Worm (Caenorhabditis elegans) whole organism, L4 larva: ENCODE data around the gene F54F2.6.

Experiments used
- D1046.2 ChIP-seq: fragments of 200-800 bp; sonication (Bioruptor generic); IDR thresholded peaks from 2 replicates; pipeline ENCODE4 v1.3.6; 2022; ENCODE audit warnings: missing genetic modification characterization, missing compliant biosample characterization
- F10B5.3 ChIP-seq: sonication (generic microtip); optimal IDR thresholded peaks from 2 replicates; lab custom pipeline; 2016; ENCODE audit warnings: mild to moderate bottlenecking, missing genetic modification characterization, missing compliant biosample characterization
- T20F7.1 ChIP-seq: fragments of 200-800 bp; sonication (Bioruptor generic); optimal IDR thresholded peaks from 2 replicates; lab custom pipeline; 2018; ENCODE audit warnings: mild to moderate bottlenecking, missing genetic modification characterization, missing compliant biosample characterization
- Y105C5A.15 ChIP-seq: fragments of 200-800 bp; sonication (Bioruptor generic); IDR thresholded peaks from 2 replicates; pipeline ENCODE4 v1.3.6; 2022; ENCODE audit warnings: missing genetic modification characterization, missing compliant biosample characterization
- Y75B8A.6 ChIP-seq: fragments of 200-800 bp; sonication (Bioruptor generic); IDR thresholded peaks from 2 replicates; pipeline ENCODE4 v1.3.6; 2022; ENCODE audit warnings: missing genetic modification reagents, missing genetic modification characterization, missing compliant biosample characterization
- attf-4 ChIP-seq: sonication (generic microtip); optimal IDR thresholded peaks from 3 replicates; lab custom pipeline; 2017; ENCODE audit warnings: missing biosample characterization, missing genetic modification characterization
- ces-1 ChIP-seq: fragments of 150-350 bp; sonication (generic microtip); optimal IDR thresholded peaks from 4 replicates; lab custom pipeline; 2014; ENCODE audit warnings: missing biosample characterization, missing genetic modification reagents, missing genetic modification characterization
- cey-2 ChIP-seq: sonication (generic microtip); optimal IDR thresholded peaks from 3 replicates; lab custom pipeline; 2017; ENCODE audit warnings: missing genetic modification characterization, mild to moderate bottlenecking, missing compliant biosample characterization, antibody characterized with exemption, borderline replicate concordance; ENCODE audit not compliant: insufficient read depth
- daf-16 ChIP-seq, 3 experiments: sonication (generic microtip); optimal IDR thresholded peaks; 2 replicates each; lab custom pipeline; 2016 to 2017; ENCODE audit warnings: missing genetic modification characterization in 3 of 3, missing genetic modification reagents in 3 of 3, mild to moderate bottlenecking in 2 of 3, missing compliant biosample characterization in 2 of 3, missing biosample characterization in 1 of 3, moderate library complexity in 1 of 3
- dmd-6 ChIP-seq: fragments of 200-800 bp; sonication (Bioruptor generic); IDR thresholded peaks from 2 replicates; pipeline ENCODE4 v1.3.6; 2022; ENCODE audit warnings: missing genetic modification reagents, missing genetic modification characterization, missing compliant biosample characterization
- dpl-1 ChIP-seq: fragments of 150-350 bp; optimal IDR thresholded peaks from 2 replicates; lab custom pipeline; 2014; ENCODE audit warnings: missing biosample characterization, missing genetic modification reagents, missing genetic modification characterization
- duxl-1 ChIP-seq: sonication (generic microtip); optimal IDR thresholded peaks from 2 replicates; lab custom pipeline; 2016; ENCODE audit warnings: mild to moderate bottlenecking, missing genetic modification characterization, moderate library complexity, missing compliant biosample characterization; ENCODE audit not compliant: poor library complexity
- dve-1 ChIP-seq: sonication (generic microtip); optimal IDR thresholded peaks from 2 replicates; lab custom pipeline; 2017; ENCODE audit warnings: antibody characterized with exemption, mild to moderate bottlenecking, missing genetic modification characterization, missing compliant biosample characterization; ENCODE audit not compliant: insufficient read depth
- egl-27 ChIP-seq: sonication (generic microtip); optimal IDR thresholded peaks from 3 replicates; lab custom pipeline; 2017; ENCODE audit warnings: missing biosample characterization, missing genetic modification reagents, missing genetic modification characterization
- fos-1 ChIP-seq: fragments of 150-350 bp; optimal IDR thresholded peaks from 2 replicates; lab custom pipeline; 2014; ENCODE audit warnings: missing biosample characterization, missing genetic modification characterization
- gei-8 ChIP-seq: fragments of 200-800 bp; sonication (Bioruptor generic); optimal IDR thresholded peaks from 2 replicates; lab custom pipeline; 2018; ENCODE audit warnings: mild to moderate bottlenecking, missing genetic modification characterization, missing compliant biosample characterization
- hif-1 ChIP-seq, 2 experiments: sonication (generic microtip); optimal IDR thresholded peaks; 2 replicates each; lab custom pipeline; 2016 to 2017; ENCODE audit warnings: missing compliant biosample characterization in 2 of 2, missing genetic modification characterization in 2 of 2, missing genetic modification reagents in 2 of 2, missing genotype in 2 of 2, mild to moderate bottlenecking in 1 of 2
- hlh-11 ChIP-seq: fragments of 200-800 bp; sonication (Bioruptor generic); optimal IDR thresholded peaks from 2 replicates; lab custom pipeline; 2018; ENCODE audit warnings: mild to moderate bottlenecking, missing genetic modification characterization, missing compliant biosample characterization
- hlh-30 ChIP-seq: sonication (generic microtip); optimal IDR thresholded peaks from 2 replicates; lab custom pipeline; 2017; ENCODE audit warnings: antibody characterized with exemption, mild to moderate bottlenecking, missing genetic modification characterization, missing compliant biosample characterization; ENCODE audit not compliant: insufficient read depth
- hmg-1.1 ChIP-seq: fragments of 200-800 bp; sonication (Bioruptor generic); IDR thresholded peaks from 2 replicates; pipeline ENCODE4 v1.3.6; 2022; ENCODE audit warnings: missing genetic modification reagents, missing genetic modification characterization, missing compliant biosample characterization
- lin-15B ChIP-seq: fragments of 150-350 bp; sonication (generic microtip); optimal IDR thresholded peaks from 3 replicates; lab custom pipeline; 2014; ENCODE audit warnings: missing biosample characterization, missing genetic modification characterization
- lsy-2 ChIP-seq, 2 experiments: fragments of 150-350 bp in 1 of 2; sonication (generic microtip) in 1 of 2; optimal IDR thresholded peaks; 2 replicates each; lab custom pipeline; 2014 to 2017; ENCODE audit warnings: missing biosample characterization in 2 of 2, missing genetic modification characterization in 2 of 2
- madf-5 ChIP-seq, 2 experiments: fragments of 200-800 bp; sonication (Bioruptor generic); IDR thresholded peaks; 2 replicates each; pipeline ENCODE4 v1.3.6; 2022; ENCODE audit warnings: missing compliant biosample characterization in 2 of 2, missing genetic modification characterization in 2 of 2
- madf-9 ChIP-seq: fragments of 200-800 bp; sonication (Bioruptor generic); conservative IDR thresholded peaks from 2 replicates; pipeline ENCODE4 v1.3.6; 2022; ENCODE audit warnings: missing genetic modification reagents, missing genetic modification characterization, missing compliant biosample characterization
- mdl-1 ChIP-seq, 2 experiments: fragments of 150-350 bp in 1 of 2; sonication (generic microtip) in 1 of 2; optimal IDR thresholded peaks; 2 replicates each; lab custom pipeline; 2014 to 2017; ENCODE audit warnings: missing biosample characterization in 2 of 2, missing genetic modification characterization in 2 of 2
- mep-1 ChIP-seq: fragments of 150-350 bp; sonication (generic microtip); optimal IDR thresholded peaks from 3 replicates; lab custom pipeline; 2014; ENCODE audit warnings: missing biosample characterization, missing genetic modification characterization
- mxl-2 ChIP-seq: fragments of 200-800 bp; sonication (Bioruptor generic); conservative IDR thresholded peaks from 2 replicates; pipeline ENCODE4 v1.3.6; 2022; ENCODE audit warnings: missing genetic modification reagents, missing genetic modification characterization, missing compliant biosample characterization
- nhr-102 ChIP-seq: sonication (generic microtip); optimal IDR thresholded peaks from 2 replicates; lab custom pipeline; 2016; ENCODE audit warnings: mild to moderate bottlenecking, missing genetic modification characterization, moderate library complexity, missing compliant biosample characterization
- nhr-11 ChIP-seq: fragments of 150-350 bp; optimal IDR thresholded peaks from 2 replicates; lab custom pipeline; 2014; ENCODE audit warnings: missing biosample characterization, missing genetic modification characterization
- nhr-111 ChIP-seq: fragments of 200-800 bp; sonication (Bioruptor generic); optimal IDR thresholded peaks from 2 replicates; lab custom pipeline; 2018; ENCODE audit warnings: mild to moderate bottlenecking, missing genetic modification characterization, missing compliant biosample characterization
- nhr-25 ChIP-seq: sonication (generic microtip); optimal IDR thresholded peaks from 2 replicates; lab custom pipeline; 2017; ENCODE audit warnings: missing genetic modification characterization, mild to moderate bottlenecking, missing compliant biosample characterization, antibody characterized with exemption, moderate library complexity, borderline replicate concordance; ENCODE audit not compliant: insufficient read depth
- nhr-28 ChIP-seq: fragments of 150-350 bp; optimal IDR thresholded peaks from 2 replicates; lab custom pipeline; 2014; ENCODE audit warnings: missing biosample characterization, missing genetic modification characterization
- nhr-42 ChIP-seq: fragments of 200-800 bp; sonication (Bioruptor generic); IDR thresholded peaks from 2 replicates; pipeline ENCODE4 v1.3.6; 2022; ENCODE audit warnings: missing genetic modification characterization, missing compliant biosample characterization
- nhr-48 ChIP-seq: sonication (generic microtip); optimal IDR thresholded peaks from 2 replicates; lab custom pipeline; 2016; ENCODE audit warnings: mild to moderate bottlenecking, missing genetic modification characterization, missing compliant biosample characterization
- nhr-77 ChIP-seq: fragments of 150-350 bp; optimal IDR thresholded peaks from 2 replicates; lab custom pipeline; 2014; ENCODE audit warnings: missing biosample characterization, missing genetic modification characterization
- pqm-1 ChIP-seq: sonication (generic microtip); optimal IDR thresholded peaks from 2 replicates; lab custom pipeline; 2017; ENCODE audit warnings: missing biosample characterization, missing genetic modification characterization
- saeg-2 ChIP-seq: fragments of 200-800 bp; sonication (Bioruptor generic); IDR thresholded peaks from 2 replicates; pipeline ENCODE4 v1.3.6; 2022; ENCODE audit warnings: missing genetic modification reagents, missing genetic modification characterization, missing compliant biosample characterization
- sdz-12 ChIP-seq: fragments of 200-800 bp; sonication (Bioruptor generic); optimal IDR thresholded peaks from 2 replicates; lab custom pipeline; 2018; ENCODE audit warnings: mild to moderate bottlenecking, missing genetic modification characterization, missing compliant biosample characterization
- snpc-4 ChIP-seq: fragments of 150-350 bp; optimal IDR thresholded peaks from 2 replicates; lab custom pipeline; 2014; ENCODE audit warnings: missing biosample characterization, missing genetic modification characterization
- tra-1 ChIP-seq: fragments of 200-800 bp; sonication (Bioruptor generic); IDR thresholded peaks from 2 replicates; pipeline ENCODE4 v1.3.6; 2022; ENCODE audit warnings: missing genetic modification reagents, missing genetic modification characterization, missing compliant biosample characterization
- unc-130 ChIP-seq: sonication (generic microtip); optimal IDR thresholded peaks from 2 replicates; lab custom pipeline; 2016; ENCODE audit warnings: missing genetic modification reagents, missing genetic modification characterization, missing compliant biosample characterization
- unc-39 ChIP-seq: sonication (generic microtip); optimal IDR thresholded peaks from 2 replicates; lab custom pipeline; 2017; ENCODE audit warnings: missing biosample characterization, missing genetic modification characterization
- unc-62 ChIP-seq, 3 experiments: fragments of 150-350 bp in 1 of 3; sonication (generic microtip); optimal IDR thresholded peaks in 2 of 3; peaks in 1 of 3; 1 replicate in 1 of 3; 2 replicates in 2 of 3; lab custom pipeline; 2014 to 2017; ENCODE audit warnings: missing biosample characterization in 3 of 3, missing genetic modification characterization in 3 of 3, missing genetic modification reagents in 3 of 3, missing genotype in 1 of 3
- zfp-2 ChIP-seq: sonication (generic microtip); optimal IDR thresholded peaks from 2 replicates; lab custom pipeline; 2016; ENCODE audit warnings: mild to moderate bottlenecking, missing genetic modification characterization, missing compliant biosample characterization
- zip-11 ChIP-seq: fragments of 200-800 bp; sonication (Bioruptor generic); IDR thresholded peaks from 2 replicates; pipeline ENCODE4 v1.3.6; 2022; ENCODE audit warnings: missing genetic modification characterization, missing compliant biosample characterization

Gene F54F2.6

DNA sequence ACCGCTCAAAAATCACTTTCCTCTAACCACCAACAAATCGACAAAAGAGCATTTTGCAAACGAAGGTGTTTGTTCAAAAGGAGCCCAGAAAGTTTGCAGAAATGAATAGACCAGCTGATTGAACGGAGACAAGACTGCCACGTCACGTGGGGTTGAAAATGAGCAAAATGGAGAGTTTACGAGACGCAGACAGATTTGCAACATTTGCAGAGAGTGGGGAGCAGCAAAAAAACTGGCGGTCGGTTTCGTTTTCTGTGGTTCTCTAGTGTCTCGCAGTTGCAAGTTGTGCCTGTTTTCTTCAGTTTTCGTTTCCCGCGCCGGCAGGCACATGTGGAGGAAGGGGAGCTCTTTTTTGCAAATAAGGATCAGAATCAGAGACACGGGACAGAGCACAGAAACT, 15.1 kb downstream of the F54F2.6 start (continued):
- TF ChIP-seq unc-39 = no peak
- TF ChIP-seq nhr-111 (GFP tag; lab: Kevin White, UChicago) = no peak
- TF ChIP-seq egl-27 (tag; lab: Kevin White, UChicago) = no peak
- TF ChIP-seq saeg-2 = peak; percentile 75
- TF ChIP-seq snpc-4 (tag; lab: Kevin White, UChicago) = no peak
- no peak for TF ChIP-seq nhr-25 (tag; lab: Kevin White, UChicago)
- TF ChIP-seq gei-8 (GFP tag; lab: Kevin White, UChicago) = peak; percentile 78
- TF ChIP-seq, all 104 proteins: peak for 26

DNA sequence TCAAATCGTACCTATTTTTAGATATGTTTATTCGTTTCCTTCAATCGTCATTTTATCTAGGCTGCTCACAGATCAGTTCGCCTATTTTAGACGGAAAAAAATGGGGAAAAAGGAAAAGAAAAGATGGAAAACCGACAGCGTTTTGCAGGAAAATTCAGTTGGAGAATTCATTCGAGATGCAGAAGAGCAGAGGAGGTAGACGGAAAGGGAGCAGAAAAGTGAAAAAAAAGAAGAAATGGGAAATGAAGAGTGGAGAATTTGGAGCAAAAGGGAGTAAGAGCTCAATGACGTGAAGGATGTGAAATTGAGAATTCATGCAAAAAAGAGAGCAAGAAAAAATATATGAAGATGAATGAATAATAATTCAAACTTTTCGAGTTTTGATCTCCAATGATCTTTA, 16.0 kb downstream of the F54F2.6 start:
- TF ChIP-seq nhr-42 (GFP tag; lab: Robert Waterston, UW) (no peak), madf-5 (GFP tag; IDR thresholded peaks at IDR 0.05; lab: Robert Waterston, UW) (no peak), nhr-11 (tag; lab: Kevin White, UChicago) (no peak), mxl-2 (GFP tag; lab: Robert Waterston, UW) (no peak), D1046.2 (GFP tag; lab: Robert Waterston, UW) (no peak), hlh-30 (tag; lab: Kevin White, UChicago) (no peak), unc-39 (no peak), dpl-1 (no peak), unc-130 (GFP tag; lab: Kevin White, UChicago) (no peak), zfp-2 (tag; lab: Kevin White, UChicago) (no peak), attf-4 (tag; lab: Kevin White, UChicago) (no peak), cey-2 (tag; lab: Kevin White, UChicago) (no peak), duxl-1 (no peak), F10B5.3 (tag; lab: Kevin White, UChicago) (no peak), nhr-25 (tag; lab: Kevin White, UChicago) (no peak), unc-62 (GFP tag; optimal IDR thresholded peaks at IDR 0.05 in 1 of 2; lab: Kevin White, UChicago) (no peak), unc-62 (tag; optimal IDR thresholded peaks at IDR 0.05; lab: Kevin White, UChicago) (no peak), sdz-12 (no peak), ces-1 (GFP tag; lab: Kevin White, UChicago) (no peak), zip-11 (GFP tag; lab: Robert Waterston, UW) (no peak), fos-1 (tag; lab: Kevin White, UChicago) (no peak)

DNA sequence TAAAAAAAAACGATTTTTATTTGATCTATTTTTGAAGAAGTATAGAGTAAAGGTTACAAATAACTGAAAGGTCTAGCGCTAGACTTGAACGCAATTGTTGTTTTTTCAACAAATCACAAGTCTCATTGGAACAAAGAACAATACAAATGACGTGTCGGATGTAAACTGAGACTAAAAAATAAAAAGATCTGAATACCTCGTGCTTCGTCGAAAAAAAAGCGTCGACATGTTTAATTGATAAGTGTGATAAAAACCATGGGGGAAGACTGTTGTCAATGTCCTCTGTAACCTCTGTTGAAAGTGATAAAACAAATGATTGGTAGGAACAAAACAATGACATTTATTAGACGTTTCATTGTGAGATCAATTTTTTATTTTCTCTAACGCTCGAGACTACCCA, 17.8 kb downstream of the F54F2.6 start:
- peak; percentile 91 for TF ChIP-seq hlh-30 (tag; lab: Kevin White, UChicago)
- TF ChIP-seq madf-9 = no peak
- TF ChIP-seq dmd-6 (GFP tag; lab: Robert Waterston, UW) = peak; percentile 96
- TF ChIP-seq lsy-2 (tag; optimal IDR thresholded peaks at IDR 0.05; lab: Kevin White, UChicago) = peak in 1 of 2 experiments; percentile 47
- no peak for TF ChIP-seq nhr-111 (GFP tag; lab: Kevin White, UChicago)
- peak; percentile 92 for TF ChIP-seq dve-1 (tag; lab: Kevin White, UChicago)
- TF ChIP-seq tra-1 = 0 out of 2 replicates have a peak, but pooled peaks have one; percentile 52
- TF ChIP-seq Y105C5A.15 = no peak
- peak; percentile 7 for TF ChIP-seq nhr-25 (tag; lab: Kevin White, UChicago)
- TF ChIP-seq dpl-1 = no peak
- TF ChIP-seq nhr-77 (tag; lab: Kevin White, UChicago) = peak; percentile 70
- peak; percentile 50 for TF ChIP-seq pqm-1
- no peak for TF ChIP-seq nhr-102
- TF ChIP-seq daf-16 (GFP tag; optimal IDR thresholded peaks at IDR 0.05; lab: Kevin White, UChicago) = no peak
- peak; percentile 83 for TF ChIP-seq daf-16 (tag; optimal IDR thresholded peaks at IDR 0.05; lab: Kevin White, UChicago)
- peak; percentile 78 for TF ChIP-seq nhr-28 (tag; lab: Kevin White, UChicago)
- no peak for TF ChIP-seq zfp-2 (tag; lab: Kevin White, UChicago)
- no peak for TF ChIP-seq Y75B8A.6 (GFP tag; lab: Robert Waterston, UW)
- TF ChIP-seq T20F7.1 = peak; percentile 57
- no peak for TF ChIP-seq hmg-1.1
- peak in 1 of 2 experiments; percentile 77 for TF ChIP-seq mdl-1 (tag; optimal IDR thresholded peaks at IDR 0.05; lab: Kevin White, UChicago)
- peak in 1 of 2 experiments; percentile 38 for TF ChIP-seq hif-1 (tag; optimal IDR thresholded peaks at IDR 0.05; lab: Kevin White, UChicago)
- peak; percentile 88 for TF ChIP-seq hlh-11 (tag; lab: Kevin White, UChicago)
- peak; percentile 58 for TF ChIP-seq nhr-48 (tag; lab: Kevin White, UChicago)
- TF ChIP-seq mep-1 (tag; lab: Kevin White, UChicago) = peak; percentile 46
- no peak for TF ChIP-seq lin-15B
